Worm (Caenorhabditis elegans) whole organism, young adult: Measurements from ENCODE around the gene R08C7.1.

Experiments
- B0261.1 ChIP-seq: sonication (generic microtip); optimal IDR thresholded peaks from 2 replicates; lab custom pipeline; 2016; ENCODE audit warnings: mild to moderate bottlenecking, missing genetic modification characterization, moderate library complexity, missing compliant biosample characterization
- B0336.3 ChIP-seq: fragments of 200-800 bp; sonication (Bioruptor generic); IDR thresholded peaks from 2 replicates; pipeline ENCODE4 v1.3.6; 2022; ENCODE audit warnings: missing genetic modification characterization, missing compliant biosample characterization
- C06A6.2 ChIP-seq: fragments of 200-800 bp; sonication (Bioruptor generic); conservative IDR thresholded peaks from 2 replicates; pipeline ENCODE4 v1.3.6; 2022; ENCODE audit warnings: missing genetic modification characterization, missing compliant biosample characterization
- D2030.7 ChIP-seq: fragments of 200-800 bp; sonication (Bioruptor generic); IDR thresholded peaks from 2 replicates; pipeline ENCODE4 v1.3.6; 2022; ENCODE audit warnings: missing genetic modification reagents, missing genetic modification characterization, missing compliant biosample characterization
- F23B12.7 ChIP-seq: sonication (generic microtip); optimal IDR thresholded peaks from 2 replicates; lab custom pipeline; 2017; ENCODE audit warnings: missing genetic modification characterization, mild to moderate bottlenecking, missing compliant biosample characterization, antibody characterized with exemption, moderate library complexity; ENCODE audit not compliant: insufficient read depth
- F33H1.4 ChIP-seq: fragments of 200-800 bp; sonication (Bioruptor generic); IDR thresholded peaks from 2 replicates; pipeline ENCODE4 v1.3.6; 2022; ENCODE audit warnings: missing genetic modification reagents, missing genetic modification characterization, missing compliant biosample characterization
- F52B5.7 ChIP-seq: sonication (generic microtip); optimal IDR thresholded peaks from 2 replicates; lab custom pipeline; 2016; ENCODE audit warnings: mild to moderate bottlenecking, missing genetic modification characterization, missing compliant biosample characterization
- K11D2.4 ChIP-seq: fragments of 200-800 bp; sonication (Bioruptor generic); IDR thresholded peaks from 2 replicates; pipeline ENCODE4 v1.3.6; 2022; ENCODE audit warnings: missing genetic modification reagents, missing genetic modification characterization, missing compliant biosample characterization
- Y53F4B.3 ChIP-seq: fragments of 200-800 bp; sonication (Bioruptor generic); IDR thresholded peaks from 2 replicates; pipeline ENCODE4 v1.3.6; 2022; ENCODE audit warnings: missing genetic modification reagents, missing genetic modification characterization, missing compliant biosample characterization
- Y67H2A.10 ChIP-seq: fragments of 200-800 bp; sonication (Bioruptor generic); conservative IDR thresholded peaks from 2 replicates; pipeline ENCODE4 v1.3.6; 2022; ENCODE audit warnings: missing genetic modification reagents, missing genetic modification characterization, missing compliant biosample characterization
- akir-1 ChIP-seq: fragments of 200-800 bp; sonication (Bioruptor generic); optimal IDR thresholded peaks from 2 replicates; lab custom pipeline; 2018; ENCODE audit warnings: mild to moderate bottlenecking, missing genetic modification characterization, moderate library complexity, missing compliant biosample characterization
- ama-1 ChIP-seq, 3 experiments: fragments of 150-350 bp in 1 of 3; sonication (generic microtip) in 2 of 3; optimal IDR thresholded peaks; 2 replicates each; lab custom pipeline; 2014 to 2018; ENCODE audit warnings: missing biosample characterization in 2 of 3, missing genetic modification characterization in 2 of 3, missing genetic modification reagents in 2 of 3
- attf-5 ChIP-seq: fragments of 200-800 bp; sonication (Bioruptor generic); optimal IDR thresholded peaks from 2 replicates; lab custom pipeline; 2018; ENCODE audit warnings: mild to moderate bottlenecking, missing genetic modification characterization, missing compliant biosample characterization
- cebp-1 ChIP-seq, 2 experiments: fragments of 200-800 bp in 1 of 2; sonication (Bioruptor generic) in 1 of 2; sonication (generic microtip) in 1 of 2; IDR thresholded peaks in 1 of 2; optimal IDR thresholded peaks in 1 of 2; 2 replicates each; pipeline versions ENCODE4 v1.3.6 to Lab custom; 2017 to 2022; ENCODE audit warnings: missing compliant biosample characterization in 2 of 2, missing genetic modification characterization in 2 of 2, mild to moderate bottlenecking in 1 of 2, missing genetic modification reagents in 1 of 2, moderate library complexity in 1 of 2
- ceh-100 ChIP-seq: fragments of 200-800 bp; sonication (Bioruptor generic); IDR thresholded peaks from 2 replicates; pipeline ENCODE4 v1.3.6; 2022; ENCODE audit warnings: missing genetic modification reagents, missing genetic modification characterization, missing compliant biosample characterization
- ceh-27 ChIP-seq: fragments of 200-800 bp; sonication (Bioruptor generic); optimal IDR thresholded peaks from 2 replicates; lab custom pipeline; 2018; ENCODE audit warnings: mild to moderate bottlenecking, missing genetic modification characterization, moderate library complexity, missing compliant biosample characterization
- chd-7 ChIP-seq: sonication (generic microtip); optimal IDR thresholded peaks from 2 replicates; lab custom pipeline; 2016; ENCODE audit warnings: mild to moderate bottlenecking, missing genetic modification characterization, moderate library complexity, missing compliant biosample characterization
- die-1 ChIP-seq: sonication (generic microtip); optimal IDR thresholded peaks from 2 replicates; lab custom pipeline; 2016; ENCODE audit warnings: missing genotype, mild to moderate bottlenecking, missing genetic modification characterization, missing compliant biosample characterization
- dpff-1 ChIP-seq: sonication (generic microtip); optimal IDR thresholded peaks from 2 replicates; lab custom pipeline; 2017; ENCODE audit warnings: mild to moderate bottlenecking, missing genetic modification characterization, missing compliant biosample characterization
- dpl-1 ChIP-seq: fragments of 150-350 bp; optimal IDR thresholded peaks from 2 replicates; lab custom pipeline; 2014; ENCODE audit warnings: missing biosample characterization, missing genetic modification reagents, missing genetic modification characterization
- ekl-4 ChIP-seq: fragments of 200-800 bp; sonication (Bioruptor generic); IDR thresholded peaks from 2 replicates; pipeline ENCODE4 v1.3.6; 2022; ENCODE audit warnings: missing genetic modification reagents, missing genetic modification characterization, missing compliant biosample characterization
- hmg-1.2 ChIP-seq: fragments of 200-800 bp; sonication (Bioruptor generic); IDR thresholded peaks from 2 replicates; pipeline ENCODE4 v1.3.6; 2022; ENCODE audit warnings: missing genetic modification reagents, missing genetic modification characterization, missing compliant biosample characterization
- hrde-1 ChIP-seq: sonication (generic microtip); optimal IDR thresholded peaks from 2 replicates; lab custom pipeline; 2016; ENCODE audit warnings: missing genetic modification characterization, mild to moderate bottlenecking, missing compliant biosample characterization, moderate library complexity, missing genotype, missing genetic modification reagents, borderline replicate concordance
- let-607 ChIP-seq, 2 experiments: fragments of 200-800 bp in 1 of 2; sonication (Bioruptor generic) in 1 of 2; sonication (generic microtip) in 1 of 2; optimal IDR thresholded peaks; 2 replicates each; lab custom pipeline; 2016 to 2018; ENCODE audit warnings: mild to moderate bottlenecking in 2 of 2, missing compliant biosample characterization in 2 of 2, missing genetic modification characterization in 2 of 2, moderate library complexity in 2 of 2, missing genotype in 1 of 2
- lin-26 ChIP-seq: fragments of 200-800 bp; sonication (Bioruptor generic); IDR thresholded peaks from 2 replicates; pipeline ENCODE4 v1.3.6; 2022; ENCODE audit warnings: missing genetic modification reagents, missing genetic modification characterization, missing compliant biosample characterization
- lin-40 ChIP-seq: sonication (generic microtip); optimal IDR thresholded peaks from 2 replicates; lab custom pipeline; 2016; ENCODE audit warnings: missing genetic modification characterization, mild to moderate bottlenecking, missing compliant biosample characterization, missing genotype, missing genetic modification reagents
- lir-1 ChIP-seq: fragments of 200-800 bp; sonication (Bioruptor generic); conservative IDR thresholded peaks from 2 replicates; pipeline ENCODE4 v1.3.6; 2022; ENCODE audit warnings: missing genetic modification reagents, missing genetic modification characterization, missing compliant biosample characterization
- madf-10 ChIP-seq: sonication (generic microtip); optimal IDR thresholded peaks from 2 replicates; lab custom pipeline; 2016; ENCODE audit warnings: mild to moderate bottlenecking, missing genetic modification characterization, missing compliant biosample characterization
- madf-6 ChIP-seq: fragments of 200-800 bp; sonication (Bioruptor generic); IDR thresholded peaks from 2 replicates; pipeline ENCODE4 v1.3.6; 2022; ENCODE audit warnings: missing genetic modification reagents, missing genetic modification characterization, missing compliant biosample characterization
- mcd-1 ChIP-seq: fragments of 200-800 bp; sonication (Bioruptor generic); IDR thresholded peaks from 2 replicates; pipeline ENCODE4 v1.3.6; 2022; ENCODE audit warnings: missing genetic modification reagents, missing genetic modification characterization, missing compliant biosample characterization
- mel-28 ChIP-seq: sonication (generic microtip); optimal IDR thresholded peaks from 2 replicates; lab custom pipeline; 2016; ENCODE audit warnings: borderline replicate concordance, mild to moderate bottlenecking, missing genetic modification characterization, missing compliant biosample characterization
- mxl-1 ChIP-seq: sonication (generic microtip); optimal IDR thresholded peaks from 2 replicates; lab custom pipeline; 2016; ENCODE audit warnings: missing genetic modification characterization, missing compliant biosample characterization
- nhr-120 ChIP-seq: fragments of 200-800 bp; sonication (Bioruptor generic); IDR thresholded peaks from 2 replicates; pipeline ENCODE4 v1.3.6; 2022; ENCODE audit warnings: missing genetic modification characterization, missing compliant biosample characterization
- nhr-80 ChIP-seq: sonication (generic microtip); optimal IDR thresholded peaks from 2 replicates; lab custom pipeline; 2016; ENCODE audit warnings: missing genetic modification characterization, missing compliant biosample characterization
- somi-1 ChIP-seq: fragments of 200-800 bp; sonication (Bioruptor generic); optimal IDR thresholded peaks from 2 replicates; lab custom pipeline; 2018; ENCODE audit warnings: mild to moderate bottlenecking, missing genetic modification characterization, missing compliant biosample characterization
- tbp1 ChIP-seq: fragments of 200-800 bp; sonication (Bioruptor generic); optimal IDR thresholded peaks from 2 replicates; lab custom pipeline; 2018; ENCODE audit warnings: mild to moderate bottlenecking, missing genetic modification characterization, missing compliant biosample characterization
- tlf-1 ChIP-seq: fragments of 200-800 bp; sonication (Bioruptor generic); optimal IDR thresholded peaks from 2 replicates; lab custom pipeline; 2018; ENCODE audit warnings: mild to moderate bottlenecking, missing genetic modification characterization, missing compliant biosample characterization
- xnd-1 ChIP-seq: sonication (generic microtip); optimal IDR thresholded peaks from 2 replicates; lab custom pipeline; 2016; ENCODE audit warnings: missing genotype, missing genetic modification reagents, missing genetic modification characterization, missing compliant biosample characterization

Gene R08C7.1

ce11 chrIV:4475362-4476086 is 23.8 kb downstream of the R08C7.1 start (continued):
- TF ChIP-seq dpff-1 (no peak), let-607 (tag; optimal IDR thresholded peaks at IDR 0.05; lab: Kevin White, UChicago) (peak in 1 of 2 experiments; percentile 17), madf-6 (GFP tag; lab: Robert Waterston, UW) (no peak), dpl-1 (GFP tag; lab: Kevin White, UChicago) (no peak), Y67H2A.10 (GFP tag; lab: Robert Waterston, UW) (no peak), tbp1 (GFP tag; lab: Kevin White, UChicago) (no peak), mcd-1 (GFP tag; lab: Robert Waterston, UW) (0 out of 2 replicates have a peak, but pooled peaks have one; percentile 9), nhr-120 (GFP tag; lab: Robert Waterston, UW) (no peak), mel-28 (tag; lab: Kevin White, UChicago) (no peak), hmg-1.2 (GFP tag; lab: Robert Waterston, UW) (no peak), B0261.1 (no peak), F33H1.4 (GFP tag; lab: Robert Waterston, UW) (no peak), hrde-1 (no peak), nhr-80 (peak; percentile 41), cebp-1 (GFP tag; IDR thresholded peaks at IDR 0.05; lab: Robert Waterston, UW) (no peak), cebp-1 (tag; optimal IDR thresholded peaks at IDR 0.05; lab: Kevin White, UChicago) (peak; percentile 6)

- TF ChIP-seq ekl-4 (GFP tag; lab: Robert Waterston, UW) (no peak), tbp1 (GFP tag; lab: Kevin White, UChicago) (peak; percentile 15), Y53F4B.3 (GFP tag; lab: Robert Waterston, UW) (no peak), xnd-1 (tag; lab: Kevin White, UChicago) (no peak), ceh-100 (GFP tag; lab: Robert Waterston, UW) (no peak), ama-1 (optimal IDR thresholded peaks at IDR 0.05; lab: Kevin White, UChicago) (peak; percentile 70), ama-1 (GFP tag; optimal IDR thresholded peaks at IDR 0.05; lab: Kevin White, UChicago) (peak in 1 of 2 experiments; percentile 6), somi-1 (GFP tag; lab: Kevin White, UChicago) (peak; percentile 55), mcd-1 (GFP tag; lab: Robert Waterston, UW) (peak; percentile 17; the same call in 1 of the 2 replicates), F52B5.7 (tag; lab: Kevin White, UChicago) (no peak), die-1 (tag; lab: Kevin White, UChicago) (peak; percentile 46), nhr-80 (peak; percentile 59), B0336.3 (peak; percentile 15; the same call in 1 of the 2 replicates), lir-1 (GFP tag; lab: Robert Waterston, UW) (no peak), hmg-1.2 (GFP tag; lab: Robert Waterston, UW) (peak; percentile 32; the same call in 1 of the 2 replicates), tlf-1 (GFP tag; lab: Kevin White, UChicago) (peak; percentile 4), F23B12.7 (peak; percentile 33), nhr-120 (GFP tag; lab: Robert Waterston, UW) (no peak), madf-10 (peak; percentile 22), ceh-27 (peak; percentile 52), lin-40 (tag; lab: Kevin White, UChicago) (peak; percentile 46), mxl-1 (tag; lab: Kevin White, UChicago) (no peak), lin-26 (GFP tag; lab: Robert Waterston, UW) (0 out of 2 replicates have a peak, but pooled peaks have one; percentile 40), cebp-1 (GFP tag; IDR thresholded peaks at IDR 0.05; lab: Robert Waterston, UW) (no peak), cebp-1 (tag; optimal IDR thresholded peaks at IDR 0.05; lab: Kevin White, UChicago) (peak; percentile 72), akir-1 (no peak), D2030.7 (GFP tag; lab: Robert Waterston, UW) (no peak), K11D2.4 (GFP tag; lab: Robert Waterston, UW) (peak; percentile 59), attf-5 (peak; percentile 55), chd-7 (tag; lab: Kevin White, UChicago) (peak; percentile 18), C06A6.2 (GFP tag; lab: Robert Waterston, UW) (0 out of 2 replicates have a peak, but pooled peaks have one; percentile 49)
- TF ChIP-seq, all 124 proteins: peak for 19
Measured at ce11 chrIV:4477009-4477471, 25.4 kb downstream of the R08C7.1 start, which contains the start of gene M01H9.3. Gene M01H9.3 (minus strand): TSS chrIV:4477059.
